Fruit fly (Drosophila melanogaster): ENCODE results near the gene CG32708.

DNA sequence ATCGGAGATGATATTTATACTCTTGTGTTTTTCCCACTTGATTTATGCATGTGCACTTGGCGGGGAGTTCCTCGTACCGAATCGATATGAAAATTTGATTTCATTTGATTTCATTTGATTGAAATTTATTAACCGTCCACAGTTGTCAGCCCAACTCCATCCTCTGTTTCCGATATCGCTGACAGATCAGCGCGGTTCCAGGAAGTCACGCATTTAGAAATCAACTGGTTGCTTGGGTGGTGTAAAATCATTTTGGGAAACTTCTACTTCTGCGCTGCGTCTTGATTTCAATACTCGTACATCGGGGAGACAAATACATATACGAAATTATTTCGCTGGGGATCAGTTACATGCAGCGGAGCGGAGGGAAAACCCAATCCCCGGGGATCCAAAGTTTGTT is 45.8 kb downstream of the CG32708 start:
- TF ChIP-seq CG3919 (GFP tag; optimal IDR thresholded peaks at IDR 0.05) (no peak), CG16779 (tag; optimal IDR thresholded peaks at IDR 0.05) (no peak), achi (GFP tag; optimal IDR thresholded peaks at IDR 0.05) (no peak), Gug (GFP tag; IDR thresholded peaks at IDR 0.05) (no peak), fkh (GFP tag; optimal IDR thresholded peaks at IDR 0.05) (no peak), Smox (GFP tag; optimal IDR thresholded peaks at IDR 0.05) (no peak), Ets21C (GFP tag; optimal IDR thresholded peaks at IDR 0.05) (no peak), OdsH (GFP tag; optimal IDR thresholded peaks at IDR 0.05) (no peak), CG31627 (GFP tag; optimal IDR thresholded peaks at IDR 0.05) (no peak), CG15336 (GFP tag; IDR thresholded peaks at IDR 0.05) (no peak), Hr38 (GFP tag; optimal IDR thresholded peaks at IDR 0.05) (no peak), Eip78C (GFP tag) (no peak)

Measured in whole organism, prepupa.